Worm (Caenorhabditis elegans): ENCODE measurements around the gene srx-65.

srx-65 gene

ce11 chrV:3874102-3874744 is 47.5 kb upstream of the srx-65 start, which contains the start of gene nhr-158 (continued):
- TF ChIP-seq pax-3 (tag; optimal IDR thresholded peaks at IDR 0.05), result peak; percentile 36
- TF ChIP-seq nhr-77 (tag; optimal IDR thresholded peaks at IDR 0.05), result no peak
- TF ChIP-seq ztf-11 (tag; optimal IDR thresholded peaks at IDR 0.05), result no peak
- peak; percentile 32 for TF ChIP-seq nhr-20 (tag; optimal IDR thresholded peaks at IDR 0.05)
- no peak for TF ChIP-seq sup-37 (GFP tag; optimal IDR thresholded peaks at IDR 0.05)
- no peak for TF ChIP-seq unc-62 (GFP tag; optimal IDR thresholded peaks at IDR 0.05)
- no peak for TF ChIP-seq nhr-85 (tag)
- TF ChIP-seq efl-1 (optimal IDR thresholded peaks at IDR 0.05), result no peak
- TF ChIP-seq efl-1 (GFP tag; optimal IDR thresholded peaks at IDR 0.05 in 1 of 2), result no peak

ce11 chrV:3877242-3877641 is 44.5 kb upstream of the srx-65 start:
- TF ChIP-seq dpl-1 (GFP tag; optimal IDR thresholded peaks at IDR 0.05) (no peak), ceh-88 (GFP tag; IDR thresholded peaks at IDR 0.05) (no peak), nhr-47 (tag; optimal IDR thresholded peaks at IDR 0.05) (peak; percentile 13), fkh-8 (tag; optimal IDR thresholded peaks at IDR 0.05) (peak; percentile 75), pax-3 (tag; optimal IDR thresholded peaks at IDR 0.05) (peak; percentile 14), dsc-1 (tag; optimal IDR thresholded peaks at IDR 0.05) (peak; percentile 85), pqm-1 (tag; optimal IDR thresholded peaks at IDR 0.05) (no peak), nhr-71 (tag; optimal IDR thresholded peaks at IDR 0.05) (peak; percentile 5), snpc-4 (tag; optimal IDR thresholded peaks at IDR 0.05) (no peak), efl-1 (optimal IDR thresholded peaks at IDR 0.05) (no peak), efl-1 (GFP tag; optimal IDR thresholded peaks at IDR 0.05 in 1 of 2) (no peak)

ce11 chrV:3878223-3878622 is 43.5 kb upstream of the srx-65 start, which contains the start of gene nhr-159:
Gene nhr-159 (minus strand): TSS chrV:3878323.
- TF ChIP-seq jun-1 (tag; optimal IDR thresholded peaks at IDR 0.05), result no peak
- no peak for TF ChIP-seq xbp-1 (tag; optimal IDR thresholded peaks at IDR 0.05)
- no peak for TF ChIP-seq C04F5.9 (tag; optimal IDR thresholded peaks at IDR 0.05)
- no peak for TF ChIP-seq nhr-76 (tag; optimal IDR thresholded peaks at IDR 0.05)
- no peak for TF ChIP-seq tbx-2 (tag; optimal IDR thresholded peaks at IDR 0.05)
- TF ChIP-seq nhr-84 (tag; optimal IDR thresholded peaks at IDR 0.05), result no peak
- TF ChIP-seq rnt-1 (tag; optimal IDR thresholded peaks at IDR 0.05), result no peak
- no peak for TF ChIP-seq blmp-1 (tag; optimal IDR thresholded peaks at IDR 0.05)
- TF ChIP-seq lin-35 (GFP tag; optimal IDR thresholded peaks at IDR 0.05), result no peak
- TF ChIP-seq alr-1 (tag; optimal IDR thresholded peaks at IDR 0.05; ENCODE audit: borderline replicate concordance), result no peak
- TF ChIP-seq ceh-88 (GFP tag; IDR thresholded peaks at IDR 0.05), result no peak
- TF ChIP-seq pax-3 (tag; optimal IDR thresholded peaks at IDR 0.05), result no peak
- no peak for TF ChIP-seq vab-15 (tag; optimal IDR thresholded peaks at IDR 0.05)
- TF ChIP-seq mef-2 (tag; optimal IDR thresholded peaks at IDR 0.05), result no peak
- no peak for TF ChIP-seq nhr-11 (tag; optimal IDR thresholded peaks at IDR 0.05)
- TF ChIP-seq nhr-47 (tag; optimal IDR thresholded peaks at IDR 0.05), result no peak
- no peak for TF ChIP-seq nhr-12 (tag; optimal IDR thresholded peaks at IDR 0.05)
- TF ChIP-seq ceh-63 (GFP tag; optimal IDR thresholded peaks at IDR 0.05), result no peak
- no peak for TF ChIP-seq tlp-1 (tag; optimal IDR thresholded peaks at IDR 0.05)

- TF ChIP-seq dsc-1 (tag; optimal IDR thresholded peaks at IDR 0.05), result peak; percentile 65
- TF ChIP-seq ceh-8 (GFP tag; optimal IDR thresholded peaks at IDR 0.05), result peak; percentile 70
- peak; percentile 38 for TF ChIP-seq fkh-8 (tag; optimal IDR thresholded peaks at IDR 0.05)
- no peak for TF ChIP-seq ztf-11 (tag; optimal IDR thresholded peaks at IDR 0.05)
- TF ChIP-seq nhr-71 (tag; optimal IDR thresholded peaks at IDR 0.05), result peak; percentile 3
Observed at ce11 chrV:3884550-3884949, 37.2 kb upstream of the srx-65 start.

- TF ChIP-seq blmp-1 (tag; optimal IDR thresholded peaks at IDR 0.05) (no peak), ets-5 (GFP tag; IDR thresholded peaks at IDR 0.05) (no peak), sup-37 (GFP tag; optimal IDR thresholded peaks at IDR 0.05) (no peak), nhr-90 (tag; optimal IDR thresholded peaks at IDR 0.05; ENCODE audit: poor library complexity) (no peak), unc-98 (GFP tag; IDR thresholded peaks at IDR 0.05) (no peak), irx-1 (tag; optimal IDR thresholded peaks at IDR 0.05) (no peak), grh-1 (GFP tag; IDR thresholded peaks at IDR 0.05) (no peak), fkh-4 (tag; optimal IDR thresholded peaks at IDR 0.05; ENCODE audit: borderline replicate concordance) (no peak), nhr-84 (tag; optimal IDR thresholded peaks at IDR 0.05) (no peak), lin-39 (tag; optimal IDR thresholded peaks at IDR 0.05) (no peak), hlh-17 (GFP tag; optimal IDR thresholded peaks at IDR 0.05; ENCODE audit: borderline replicate concordance) (no peak), lin-14 (GFP tag; optimal IDR thresholded peaks at IDR 0.05) (no peak), ztf-4 (tag; optimal IDR thresholded peaks at IDR 0.05) (no peak), lin-15B (tag; optimal IDR thresholded peaks at IDR 0.05) (no peak), ceh-90 (tag; optimal IDR thresholded peaks at IDR 0.05) (no peak)
Observed at ce11 chrV:3886104-3886503, 35.6 kb upstream of the srx-65 start, which contains the start of gene nhr-124. Gene nhr-124 (minus strand): TSS chrV:3886204.
